Fruit fly (Drosophila melanogaster): ENCODE data around the gene pigeon.

The pigeon gene

dm6 chr2L:19235120-19235519, 49.3 kb downstream of the pigeon start:
- TF ChIP-seq Drgx (GFP tag; IDR thresholded peaks at IDR 0.05) (peak; percentile 60; the same call in 1 of the 2 replicates), CG6654 (GFP tag; optimal IDR thresholded peaks at IDR 0.05) (no peak), D (optimal IDR thresholded peaks at IDR 0.05) (no peak), D (GFP tag; optimal IDR thresholded peaks at IDR 0.05) (no peak), H15 (GFP tag; IDR thresholded peaks at IDR 0.05) (no peak)

dm6 chr2L:19235648-19236297, 49.9 kb downstream of the pigeon start:
- TF ChIP-seq jumu (GFP tag; optimal IDR thresholded peaks at IDR 0.05): no peak
- peak; percentile 54 for TF ChIP-seq CG13894 (tag; optimal IDR thresholded peaks at IDR 0.05)
- peak; percentile 56 for TF ChIP-seq run (tag; optimal IDR thresholded peaks at IDR 0.05)
- TF ChIP-seq tna (GFP tag; IDR thresholded peaks at IDR 0.05; ENCODE audit: partially characterized antibody): no peak
- no peak for TF ChIP-seq CG10462 (GFP tag; optimal IDR thresholded peaks at IDR 0.05)
- no peak for TF ChIP-seq CG6683 (GFP tag; optimal IDR thresholded peaks at IDR 0.05)
- no peak for TF ChIP-seq Hand (GFP tag; optimal IDR thresholded peaks at IDR 0.05)
- no peak for TF ChIP-seq fru (optimal IDR thresholded peaks at IDR 0.05)
- TF ChIP-seq CG17829 (tag; optimal IDR thresholded peaks at IDR 0.05): no peak
- no peak for TF ChIP-seq HHEX (GFP tag; optimal IDR thresholded peaks at IDR 0.05)
- no peak for TF ChIP-seq seq (GFP tag; IDR thresholded peaks at IDR 0.05)
- TF ChIP-seq CG4424 (GFP tag; optimal IDR thresholded peaks at IDR 0.05): no peak
- TF ChIP-seq ase (GFP tag; IDR thresholded peaks at IDR 0.05): no peak
- TF ChIP-seq trh (GFP tag; optimal IDR thresholded peaks at IDR 0.05): no peak
- TF ChIP-seq CG5180 (GFP tag; optimal IDR thresholded peaks at IDR 0.05): peak; percentile 49
- no peak for TF ChIP-seq Atf-2 (GFP tag; optimal IDR thresholded peaks at IDR 0.05)
- TF ChIP-seq NC2α (GFP tag; optimal IDR thresholded peaks at IDR 0.05): no peak
- peak; percentile 26 for TF ChIP-seq D19A (tag; optimal IDR thresholded peaks at IDR 0.05)
- peak; percentile 75 for TF ChIP-seq gsb-n (tag; optimal IDR thresholded peaks at IDR 0.05)
- no peak for TF ChIP-seq CG43689 (GFP tag; IDR thresholded peaks at IDR 0.05)
- no peak for TF ChIP-seq CG3407 (GFP tag; optimal IDR thresholded peaks at IDR 0.05)
- TF ChIP-seq tio (GFP tag; optimal IDR thresholded peaks at IDR 0.05): no peak
- no peak for TF ChIP-seq CG7928 (GFP tag; optimal IDR thresholded peaks at IDR 0.05)
- no peak for TF ChIP-seq CoRest (tag; optimal IDR thresholded peaks at IDR 0.05)
- peak; percentile 29 for TF ChIP-seq Med (GFP tag)
- TF ChIP-seq BtbVII (GFP tag; optimal IDR thresholded peaks at IDR 0.05): no peak
- TF ChIP-seq gce (GFP tag; IDR thresholded peaks at IDR 0.05): no peak
- TF ChIP-seq Nf-YB (GFP tag; optimal IDR thresholded peaks at IDR 0.05): no peak
- TF ChIP-seq wor (GFP tag; IDR thresholded peaks at IDR 0.05): no peak
- no peak for TF ChIP-seq CG32532 (GFP tag; IDR thresholded peaks at IDR 0.05)
- TF ChIP-seq trem (tag; optimal IDR thresholded peaks at IDR 0.05): no peak
- peak; percentile 66 for TF ChIP-seq pros (GFP tag; optimal IDR thresholded peaks at IDR 0.05)
- no peak for TF ChIP-seq cwo (GFP tag; optimal IDR thresholded peaks at IDR 0.05)
- TF ChIP-seq otp (GFP tag; IDR thresholded peaks at IDR 0.05): no peak
- no peak for TF ChIP-seq MBD-R2 (GFP tag; IDR thresholded peaks at IDR 0.05)
- TF ChIP-seq CkIIα-i1 (GFP tag; IDR thresholded peaks at IDR 0.05): no peak
- no peak for TF ChIP-seq crol (GFP tag; IDR thresholded peaks at IDR 0.05)
- TF ChIP-seq fd3F (GFP tag; optimal IDR thresholded peaks at IDR 0.05): no peak
- peak; percentile 34 for TF ChIP-seq nerfin-1 (tag; optimal IDR thresholded peaks at IDR 0.05)
- no peak for TF ChIP-seq gcm2 (GFP tag; optimal IDR thresholded peaks at IDR 0.05)
- TF ChIP-seq vfl (GFP tag; optimal IDR thresholded peaks at IDR 0.05): no peak
- 0 out of 3 replicates have a peak, but pooled peaks have one; percentile 16 for TF ChIP-seq CG2199 (GFP tag; IDR thresholded peaks at IDR 0.05)
- no peak for TF ChIP-seq Asciz (GFP tag; optimal IDR thresholded peaks at IDR 0.05)
- no peak for TF ChIP-seq onecut (GFP tag; IDR thresholded peaks at IDR 0.05)
- TF ChIP-seq Dfd (GFP tag; optimal IDR thresholded peaks at IDR 0.05): no peak
